Fruit fly (Drosophila melanogaster) whole organism, embryonic: ENCODE data around the gene CG31710.

Experiments used
- CG10431 ChIP-seq: fragments of 200-800 bp; sonication (Bioruptor generic); optimal IDR thresholded peaks from 3 replicates; lab custom pipeline; 2018; ENCODE audit warnings: missing biosample characterization, mild to moderate bottlenecking, missing genetic modification characterization
- CG10959 ChIP-seq: fragments of 200-800 bp; sonication (Bioruptor generic); IDR thresholded peaks from 2 replicates; pipeline ENCODE4 v1.3.6; 2022; ENCODE audit warnings: missing biosample characterization, missing genetic modification characterization
- CG12769 ChIP-seq: fragments of 200-800 bp; sonication (Bioruptor generic); optimal IDR thresholded peaks from 2 replicates; lab custom pipeline; 2019; ENCODE audit warnings: missing biosample characterization, mild to moderate bottlenecking, missing genetic modification characterization, moderate library complexity
- CG14441 ChIP-seq: fragments of 200-800 bp; sonication (Bioruptor generic); IDR thresholded peaks from 2 replicates; pipeline ENCODE4 v1.3.6; 2022; ENCODE audit warnings: missing biosample characterization, missing genetic modification characterization
- CG15269 ChIP-seq: fragments of 200-800 bp; sonication (Bioruptor generic); optimal IDR thresholded peaks from 2 replicates; lab custom pipeline; 2018; ENCODE audit warnings: missing biosample characterization, mild to moderate bottlenecking, missing genetic modification characterization, moderate library complexity
- CG15479 ChIP-seq: fragments of 200-800 bp; sonication (Bioruptor generic); optimal IDR thresholded peaks from 3 replicates; lab custom pipeline; 2019; ENCODE audit warnings: missing biosample characterization, mild to moderate bottlenecking, missing genetic modification characterization, moderate library complexity
- CG17361 ChIP-seq: fragments of 200-800 bp; sonication (Bioruptor generic); IDR thresholded peaks from 3 replicates; pipeline ENCODE4 v1.3.6; 2022; ENCODE audit warnings: missing biosample characterization, missing genetic modification characterization
- CG17829 ChIP-seq: fragments of 200-800 bp; optimal IDR thresholded peaks from 2 replicates; lab custom pipeline; 2019; ENCODE audit warnings: missing biosample characterization, mild to moderate bottlenecking, missing genetic modification characterization, moderate library complexity
- CG1792 ChIP-seq: fragments of 200-800 bp; sonication (Bioruptor generic); optimal IDR thresholded peaks from 2 replicates; lab custom pipeline; 2016; ENCODE audit warnings: missing biosample characterization, missing genetic modification characterization
- CG18262 ChIP-seq: fragments of 200-800 bp; optimal IDR thresholded peaks from 3 replicates; lab custom pipeline; 2019; ENCODE audit warnings: missing biosample characterization, mild to moderate bottlenecking, missing genetic modification characterization, moderate library complexity
- CG2120 ChIP-seq: fragments of 200-800 bp; sonication (Bioruptor generic); optimal IDR thresholded peaks from 3 replicates; lab custom pipeline; 2016; ENCODE audit warnings: missing biosample characterization, missing genetic modification characterization
- CG31365 ChIP-seq: fragments of 200-800 bp; sonication (Bioruptor generic); optimal IDR thresholded peaks from 2 replicates; lab custom pipeline; 2018; ENCODE audit warnings: missing biosample characterization, mild to moderate bottlenecking, missing genetic modification characterization
- CG31388 ChIP-seq: fragments of 200-800 bp; sonication (Bioruptor generic); optimal IDR thresholded peaks from 2 replicates; lab custom pipeline; 2016; ENCODE audit warnings: missing biosample characterization, missing genetic modification characterization
- CG32767 ChIP-seq: fragments of 200-800 bp; sonication (Bioruptor generic); IDR thresholded peaks from 2 replicates; pipeline ENCODE4 v1.3.6; 2022; ENCODE audit warnings: missing biosample characterization, missing genetic modification characterization
- CG3838 ChIP-seq: fragments of 200-800 bp; sonication (Bioruptor generic); optimal IDR thresholded peaks from 3 replicates; lab custom pipeline; 2016; ENCODE audit warnings: missing biosample characterization, missing genetic modification characterization
- CG4328 ChIP-seq: fragments of 200-800 bp; sonication (Bioruptor generic); optimal IDR thresholded peaks from 3 replicates; lab custom pipeline; 2017; ENCODE audit warnings: missing biosample characterization, missing genetic modification reagents, missing genetic modification characterization
- CG5953 ChIP-seq: fragments of 200-800 bp; sonication (Bioruptor generic); IDR thresholded peaks from 2 replicates; pipeline ENCODE4 v1.3.6; 2022; ENCODE audit warnings: missing biosample characterization, missing genetic modification characterization
- CG7839 ChIP-seq: fragments of 200-800 bp; sonication (Bioruptor generic); optimal IDR thresholded peaks from 3 replicates; lab custom pipeline; 2018; ENCODE audit warnings: missing biosample characterization, mild to moderate bottlenecking, missing genetic modification characterization, moderate library complexity
- CG7987 ChIP-seq: fragments of 200-800 bp; sonication (Bioruptor generic); optimal IDR thresholded peaks from 2 replicates; lab custom pipeline; 2018; ENCODE audit warnings: missing biosample characterization, mild to moderate bottlenecking, missing genetic modification characterization, moderate library complexity
- CG8359 ChIP-seq: fragments of 200-800 bp; sonication (Bioruptor generic); optimal IDR thresholded peaks from 2 replicates; lab custom pipeline; 2017; ENCODE audit warnings: missing biosample characterization, mild to moderate bottlenecking, missing genetic modification characterization, borderline replicate concordance
- CTCF ChIP-seq: fragments of 200-800 bp; sonication (Bioruptor generic); optimal IDR thresholded peaks from 2 replicates; lab custom pipeline; 2017; ENCODE audit warnings: missing biosample characterization, mild to moderate bottlenecking, missing genetic modification characterization, moderate library complexity
- Dek ChIP-seq: fragments of 200-800 bp; sonication (Bioruptor generic); optimal IDR thresholded peaks from 3 replicates; lab custom pipeline; 2019; ENCODE audit warnings: missing biosample characterization, mild to moderate bottlenecking, missing genetic modification characterization, moderate library complexity
- Ets97D ChIP-seq: fragments of 200-800 bp; sonication (Bioruptor generic); optimal IDR thresholded peaks from 3 replicates; lab custom pipeline; 2016; ENCODE audit warnings: missing biosample characterization, missing genetic modification characterization
- GATAe ChIP-seq: fragments of 200-800 bp; sonication (Bioruptor generic); conservative IDR thresholded peaks from 2 replicates; pipeline ENCODE4 v1.3.6; 2022; ENCODE audit warnings: missing biosample characterization, missing genetic modification characterization
- Gsc ChIP-seq: fragments of 200-800 bp; sonication (Bioruptor generic); IDR thresholded peaks from 2 replicates; pipeline ENCODE4 v1.3.6; 2022; ENCODE audit warnings: missing biosample characterization, missing genetic modification characterization
- HmgZ ChIP-seq: fragments of 200-800 bp; sonication (Bioruptor generic); optimal IDR thresholded peaks from 2 replicates; lab custom pipeline; 2018; ENCODE audit warnings: missing biosample characterization, mild to moderate bottlenecking, missing genetic modification characterization
- Mad ChIP-seq: fragments of 200-800 bp; sonication (Bioruptor generic); optimal IDR thresholded peaks from 2 replicates; lab custom pipeline; 2016; ENCODE audit warnings: missing biosample characterization, missing genetic modification characterization
- Med ChIP-seq: fragments of 200-800 bp; sonication (Bioruptor generic); peaks from one replicate; lab custom pipeline; 2016; ENCODE audit warnings: missing biosample characterization, missing genetic modification characterization, mild to moderate bottlenecking, inconsistent platforms, moderate library complexity
- Poxn ChIP-seq: fragments of 200-800 bp; sonication (Bioruptor generic); IDR thresholded peaks from 2 replicates; pipeline ENCODE4 v1.3.6; 2022; ENCODE audit warnings: missing biosample characterization, missing genetic modification characterization
- Rfx ChIP-seq: fragments of 200-800 bp; sonication (Bioruptor generic); IDR thresholded peaks from 2 replicates; pipeline ENCODE4 v1.3.6; 2022; ENCODE audit warnings: missing biosample characterization, missing genetic modification characterization
- Stat92E ChIP-seq, 3 experiments: fragments of >200 bp in 2 of 3; fragments of 200-800 bp in 1 of 3; sonication (Bioruptor generic) in 1 of 3; optimal IDR thresholded peaks; 2 replicates each; lab custom pipeline; 2017 to 2019; ENCODE audit warnings: missing biosample characterization in 3 of 3, missing genetic modification characterization in 3 of 3, mild to moderate bottlenecking in 1 of 3, moderate library complexity in 1 of 3
- ci ChIP-seq: fragments of 200-800 bp; sonication (Bioruptor generic); IDR thresholded peaks from 3 replicates; pipeline ENCODE4 v1.3.6; 2022; ENCODE audit warnings: missing biosample characterization, missing genetic modification characterization
- cwo ChIP-seq: fragments of 200-800 bp; sonication (Bioruptor generic); optimal IDR thresholded peaks from 3 replicates; lab custom pipeline; 2017; ENCODE audit warnings: missing biosample characterization, missing genetic modification characterization, mild to moderate bottlenecking, moderate library complexity, missing genetic modification reagents
- dpn ChIP-seq, 2 experiments: fragments of 200-800 bp; sonication (Bioruptor generic); optimal IDR thresholded peaks; 3 replicates each; lab custom pipeline; 2016; ENCODE audit warnings: missing biosample characterization in 2 of 2, missing genetic modification characterization in 2 of 2
- emc ChIP-seq: fragments of 200-800 bp; sonication (Bioruptor generic); optimal IDR thresholded peaks from 2 replicates; lab custom pipeline; 2016; ENCODE audit warnings: missing biosample characterization, missing genetic modification characterization
- esg ChIP-seq: fragments of 200-800 bp; sonication (Bioruptor generic); conservative IDR thresholded peaks from 2 replicates; pipeline ENCODE4 v1.3.6; 2022; ENCODE audit warnings: missing biosample characterization, missing genetic modification characterization
- gce ChIP-seq: fragments of 200-800 bp; sonication (Bioruptor generic); IDR thresholded peaks from 3 replicates; pipeline ENCODE4 v1.3.6; 2022; ENCODE audit warnings: missing biosample characterization, missing genetic modification characterization
- grau ChIP-seq: fragments of 200-800 bp; optimal IDR thresholded peaks from 3 replicates; lab custom pipeline; 2019; ENCODE audit warnings: missing biosample characterization, mild to moderate bottlenecking, missing genetic modification characterization, moderate library complexity
- gsb ChIP-seq: fragments of 200-800 bp; sonication (Bioruptor generic); IDR thresholded peaks from 2 replicates; pipeline ENCODE4 v1.3.6; 2022; ENCODE audit warnings: missing biosample characterization, missing genetic modification characterization
- hth ChIP-seq: fragments of >200 bp; optimal IDR thresholded peaks from 2 replicates; lab custom pipeline; 2017; ENCODE audit warnings: inconsistent platforms
- lola ChIP-seq, 3 experiments: fragments of >200 bp in 2 of 3; fragments of 200-800 bp in 1 of 3; sonication (Bioruptor generic) in 1 of 3; optimal IDR thresholded peaks; 2 replicates each; lab custom pipeline; 2017 to 2019; ENCODE audit warnings: missing biosample characterization in 3 of 3, missing genetic modification characterization in 3 of 3, mild to moderate bottlenecking in 1 of 3, moderate library complexity in 1 of 3
- mld ChIP-seq: fragments of 200-800 bp; sonication (Bioruptor generic); IDR thresholded peaks from 3 replicates; pipeline ENCODE4 v1.3.6; 2022; ENCODE audit warnings: missing biosample characterization, missing genetic modification characterization; ENCODE audit not compliant: partially characterized antibody
- nau ChIP-seq: fragments of 200-800 bp; sonication (Bioruptor generic); optimal IDR thresholded peaks from 3 replicates; lab custom pipeline; 2017; ENCODE audit warnings: missing biosample characterization, mild to moderate bottlenecking, missing genetic modification characterization, missing genetic modification reagents
- nom ChIP-seq: fragments of 200-800 bp; sonication (Bioruptor generic); optimal IDR thresholded peaks from 2 replicates; lab custom pipeline; 2017; ENCODE audit warnings: missing biosample characterization, missing genetic modification characterization, mild to moderate bottlenecking, moderate library complexity, missing genetic modification reagents
- run ChIP-seq: fragments of 200-800 bp; sonication (Bioruptor generic); optimal IDR thresholded peaks from 3 replicates; lab custom pipeline; 2018; ENCODE audit warnings: missing biosample characterization, mild to moderate bottlenecking, missing genetic modification characterization
- scrt ChIP-seq: fragments of 200-800 bp; sonication (Bioruptor generic); optimal IDR thresholded peaks from 2 replicates; lab custom pipeline; 2018; ENCODE audit warnings: missing biosample characterization, mild to moderate bottlenecking, missing genetic modification characterization, moderate library complexity
- sd ChIP-seq: fragments of 200-800 bp; sonication (Bioruptor generic); optimal IDR thresholded peaks from 3 replicates; lab custom pipeline; 2018; ENCODE audit warnings: missing biosample characterization, mild to moderate bottlenecking, missing genetic modification characterization, moderate library complexity
- seq ChIP-seq: fragments of 200-800 bp; sonication (Bioruptor generic); IDR thresholded peaks from 2 replicates; pipeline ENCODE4 v1.3.6; 2022; ENCODE audit warnings: missing biosample characterization, missing genetic modification characterization
- so ChIP-seq: fragments of 200-800 bp; sonication (Bioruptor generic); IDR thresholded peaks from 3 replicates; pipeline ENCODE4 v1.3.6; 2022; ENCODE audit warnings: missing biosample characterization, missing genetic modification characterization
- sr ChIP-seq: fragments of 200-800 bp; sonication (Bioruptor generic); IDR thresholded peaks from 3 replicates; pipeline ENCODE4 v1.3.6; 2022; ENCODE audit warnings: missing biosample characterization, missing genetic modification characterization
- zen2 ChIP-seq: fragments of 200-800 bp; sonication (Bioruptor generic); IDR thresholded peaks from 3 replicates; pipeline ENCODE4 v1.3.6; 2022; ENCODE audit warnings: missing biosample characterization, missing genetic modification characterization; ENCODE audit not compliant: partially characterized antibody

The CG31710 gene

DNA sequence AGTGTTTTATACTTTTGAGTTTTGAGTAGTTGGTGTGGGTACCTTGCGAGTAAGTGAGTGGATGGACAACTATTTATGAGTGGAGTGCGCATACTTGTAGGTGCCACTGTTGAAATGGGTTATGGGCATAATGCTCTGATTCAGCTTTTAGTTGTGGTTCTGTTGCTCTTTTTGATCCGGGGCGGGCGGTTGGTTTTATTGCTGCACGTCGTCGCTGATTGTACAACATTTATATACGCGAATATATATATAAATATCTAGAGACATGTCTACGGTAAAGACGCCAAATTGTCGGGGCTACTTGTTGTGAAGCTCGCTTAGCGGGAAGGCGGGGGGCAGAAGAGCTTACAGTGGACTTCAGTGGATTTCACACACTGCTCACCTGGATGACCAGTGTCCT, 21.6 kb downstream of the CG31710 start (continued):
- TF ChIP-seq CG31388 (no peak), gsb (0 out of 2 replicates have a peak, but pooled peaks have one; percentile 26), CG18262 (tag; lab: Kevin White, UChicago) (no peak), nom (peak; percentile 18), seq (0 out of 2 replicates have a peak, but pooled peaks have one; percentile 13), cwo (GFP tag; lab: Kevin White, UChicago) (no peak), scrt (GFP tag; lab: Kevin White, UChicago) (no peak), lola (GFP tag; optimal IDR thresholded peaks at IDR 0.05; lab: Kevin White, UChicago) (no peak), Mad (GFP tag; lab: Kevin White, UChicago) (no peak), dpn (GFP tag; optimal IDR thresholded peaks at IDR 0.05; lab: Kevin White, UChicago) (no peak), CTCF (GFP tag; lab: Kevin White, UChicago) (no peak), CG7839 (no peak), emc (GFP tag; lab: Kevin White, UChicago) (no peak), CG5953 (no peak), CG14441 (GFP tag; lab: Robert Waterston, UW) (no peak), hth (lab: Kevin White, UChicago) (no peak), CG31365 (no peak), Ets97D (GFP tag; lab: Kevin White, UChicago) (no peak), Med (GFP tag; lab: Kevin White, UChicago) (peak; percentile 33), Stat92E (GFP tag; optimal IDR thresholded peaks at IDR 0.05; lab: Kevin White, UChicago) (no peak), zen2 (no peak), HmgZ (no peak)

DNA sequence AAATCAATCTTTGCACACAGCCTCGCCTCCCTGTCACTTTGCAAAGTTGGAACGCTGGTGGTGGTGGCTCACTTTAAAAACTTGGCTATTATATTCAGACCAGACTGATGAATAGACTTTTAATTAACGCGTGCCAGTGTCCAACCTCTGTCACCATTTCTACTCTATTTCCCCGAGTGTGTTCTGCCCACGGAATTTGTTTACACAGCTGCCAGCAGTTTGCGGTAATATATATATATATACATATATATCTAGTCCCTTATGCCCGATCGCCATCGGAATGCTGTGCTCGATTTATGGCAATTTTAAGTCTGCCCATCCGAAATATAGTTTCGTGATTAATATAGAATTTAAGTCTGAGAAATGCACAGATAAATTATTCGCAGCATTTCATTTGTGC, 26.0 kb downstream of the CG31710 start:
- TF ChIP-seq CG17361 (GFP tag; lab: Robert Waterston, UW) (no peak), sr (peak; percentile 79; the same call in 2 of the 3 replicates), Poxn (GFP tag; lab: Robert Waterston, UW) (no peak), mld (GFP tag; lab: Robert Waterston, UW) (0 out of 3 replicates have a peak, but pooled peaks have one; percentile 25), CG1792 (no peak), CG4328 (GFP tag; lab: Kevin White, UChicago) (peak; percentile 12), gce (GFP tag; lab: Robert Waterston, UW) (no peak), CG8359 (GFP tag; lab: Kevin White, UChicago) (no peak), CG31388 (no peak), CG10959 (GFP tag; lab: Robert Waterston, UW) (no peak), esg (no peak), CG3838 (GFP tag; lab: Kevin White, UChicago) (no peak), Dek (no peak), nau (GFP tag; lab: Kevin White, UChicago) (peak; percentile 70), sd (tag; lab: Kevin White, UChicago) (peak; percentile 92), grau (no peak), CG12769 (tag; lab: Kevin White, UChicago) (peak; percentile 24)
- TF ChIP-seq, all 482 proteins: peak for 6

DNA sequence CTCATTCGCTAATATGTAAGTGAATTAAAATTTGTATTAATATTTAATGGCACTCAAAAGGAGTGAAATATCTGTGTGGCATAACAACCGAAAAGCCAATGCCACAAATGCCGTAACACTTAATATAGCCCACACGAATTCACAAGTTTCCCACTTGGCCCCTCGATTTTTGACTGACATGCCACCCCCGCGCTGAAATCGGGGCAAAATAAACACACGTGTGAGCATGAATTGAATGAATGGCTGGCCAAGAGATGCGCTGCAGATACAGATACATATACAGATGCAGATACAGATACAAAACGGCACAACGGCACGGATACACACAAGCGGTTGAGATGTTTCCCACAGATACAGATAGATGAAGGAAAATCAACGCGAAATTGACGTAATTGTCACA, 28.7 kb downstream of the CG31710 start:
- TF ChIP-seq CG12769 (tag; lab: Kevin White, UChicago) (peak; percentile 74), Rfx (0 out of 2 replicates have a peak, but pooled peaks have one; percentile 17), sr (peak; percentile 97), Gsc (GFP tag; lab: Robert Waterston, UW) (no peak), CG15269 (tag; lab: Kevin White, UChicago) (peak; percentile 10), CG2120 (GFP tag; lab: Kevin White, UChicago) (no peak), CG15479 (no peak), CG32767 (0 out of 2 replicates have a peak, but pooled peaks have one; percentile 30), GATAe (GFP tag; lab: Robert Waterston, UW) (no peak), CG17829 (no peak), run (tag; lab: Kevin White, UChicago) (no peak), ci (GFP tag; lab: Robert Waterston, UW) (0 out of 3 replicates have a peak, but pooled peaks have one; percentile 18), CG7987 (GFP tag; lab: Kevin White, UChicago) (peak; percentile 7), so (GFP tag; lab: Robert Waterston, UW) (peak; percentile 47; the same call in 1 of the 3 replicates), CG10431 (GFP tag; lab: Kevin White, UChicago) (no peak)
